Worm (Caenorhabditis elegans) whole organism, L2 larva: ENCODE data around the gene str-143.

Experiments used
- blmp-1 ChIP-seq: sonication (generic microtip); optimal IDR thresholded peaks from 2 replicates; lab custom pipeline; 2017; ENCODE audit warnings: missing genetic modification characterization, mild to moderate bottlenecking, missing compliant biosample characterization, antibody characterized with exemption, moderate library complexity; ENCODE audit not compliant: insufficient read depth
- ceh-16 ChIP-seq: fragments of 150-350 bp; optimal IDR thresholded peaks from 2 replicates; lab custom pipeline; 2014; ENCODE audit warnings: missing biosample characterization, missing genetic modification characterization
- egl-27 ChIP-seq: sonication (generic microtip); optimal IDR thresholded peaks from 3 replicates; lab custom pipeline; 2017; ENCODE audit warnings: missing biosample characterization, missing genetic modification reagents, missing genetic modification characterization
- elt-1 ChIP-seq: fragments of 150-350 bp; optimal IDR thresholded peaks from 2 replicates; lab custom pipeline; 2014; ENCODE audit warnings: missing biosample characterization, missing genetic modification characterization
- elt-3 ChIP-seq: sonication (generic microtip); optimal IDR thresholded peaks from 2 replicates; lab custom pipeline; 2017; ENCODE audit warnings: missing biosample characterization, missing genetic modification characterization
- fos-1 ChIP-seq: fragments of 150-350 bp; optimal IDR thresholded peaks from 2 replicates; lab custom pipeline; 2014; ENCODE audit warnings: missing biosample characterization, missing genetic modification characterization
- nhr-12 ChIP-seq: fragments of 150-350 bp; optimal IDR thresholded peaks from 2 replicates; lab custom pipeline; 2014; ENCODE audit warnings: missing biosample characterization, missing genetic modification characterization
- nhr-21 ChIP-seq: fragments of 150-350 bp; optimal IDR thresholded peaks from 2 replicates; lab custom pipeline; 2014; ENCODE audit warnings: missing biosample characterization, missing genetic modification characterization
- sma-9 ChIP-seq, 2 experiments: fragments of 150-350 bp in 1 of 2; sonication (generic microtip) in 1 of 2; optimal IDR thresholded peaks; 2 replicates each; lab custom pipeline; 2014 to 2016; ENCODE audit warnings: missing genetic modification characterization in 2 of 2, mild to moderate bottlenecking in 1 of 2, missing biosample characterization in 1 of 2, missing compliant biosample characterization in 1 of 2, missing genetic modification reagents in 1 of 2, moderate library complexity in 1 of 2
- unc-39 ChIP-seq: fragments of 150-350 bp; optimal IDR thresholded peaks from 2 replicates; lab custom pipeline; 2014; ENCODE audit warnings: missing biosample characterization, missing genetic modification characterization
- zag-1 ChIP-seq: fragments of 150-350 bp; optimal IDR thresholded peaks from 2 replicates; lab custom pipeline; 2014; ENCODE audit warnings: missing biosample characterization, missing genetic modification characterization

str-143 gene

ce11 chrV:8019783-8020182 lies 49.8 kb downstream of the str-143 start:
- TF ChIP-seq nhr-21 (tag; lab: Kevin White, UChicago) = no peak
- TF ChIP-seq sma-9 (GFP tag; optimal IDR thresholded peaks at IDR 0.05; lab: Kevin White, UChicago) = peak; percentile 5
- no peak for TF ChIP-seq sma-9 (tag; optimal IDR thresholded peaks at IDR 0.05; lab: Kevin White, UChicago)
- no peak for TF ChIP-seq nhr-12 (tag; lab: Kevin White, UChicago)
- TF ChIP-seq fos-1 = peak; percentile 50
- TF ChIP-seq ceh-16 (tag; lab: Kevin White, UChicago) = no peak
- no peak for TF ChIP-seq elt-3 (tag; lab: Kevin White, UChicago)
- TF ChIP-seq unc-39 (tag; lab: Kevin White, UChicago) = no peak
- TF ChIP-seq elt-1 = no peak
- TF ChIP-seq egl-27 (tag; lab: Kevin White, UChicago) = no peak

ce11 chrV:8018919-8019318 lies 50.6 kb downstream of the str-143 start:
- no peak for TF ChIP-seq blmp-1
- TF ChIP-seq fos-1 = peak; percentile 62
- no peak for TF ChIP-seq sma-9 (GFP tag; optimal IDR thresholded peaks at IDR 0.05; lab: Kevin White, UChicago)
- TF ChIP-seq sma-9 (tag; optimal IDR thresholded peaks at IDR 0.05; lab: Kevin White, UChicago) = no peak
- TF ChIP-seq zag-1 = no peak
- TF ChIP-seq, all 48 proteins: peak for 1
